Fruit fly (Drosophila melanogaster) whole organism, embryonic: Measurements from ENCODE around the gene CG32074.
A peak's percentile ranks its signal among the peaks of the same experiment; 100 is the strongest.

ENCODE experiments used
- B-H2 ChIP-seq: fragments of 200-800 bp; sonication (Bioruptor generic); optimal IDR thresholded peaks from 2 replicates; lab custom pipeline; 2018; ENCODE audit warnings: missing biosample characterization, mild to moderate bottlenecking, missing genetic modification characterization
- Bgb ChIP-seq: fragments of 200-800 bp; sonication (Bioruptor generic); IDR thresholded peaks from 2 replicates; pipeline ENCODE4 v1.3.6; 2022; ENCODE audit warnings: missing biosample characterization, missing genetic modification characterization; ENCODE audit not compliant: partially characterized antibody
- BtbVII ChIP-seq: fragments of 200-800 bp; sonication (Bioruptor generic); optimal IDR thresholded peaks from 3 replicates; lab custom pipeline; 2017; ENCODE audit warnings: missing biosample characterization, mild to moderate bottlenecking, missing genetic modification characterization
- CG10321 ChIP-seq: fragments of 200-800 bp; sonication (Bioruptor generic); IDR thresholded peaks from 2 replicates; pipeline ENCODE4 v1.3.6; 2022; ENCODE audit warnings: missing biosample characterization, missing genetic modification characterization
- CG11560 ChIP-seq: fragments of 200-800 bp; sonication (Bioruptor generic); IDR thresholded peaks from 3 replicates; pipeline ENCODE4 v1.3.6; 2022; ENCODE audit warnings: missing biosample characterization, missing genetic modification characterization
- CG11696 ChIP-seq: fragments of 200-800 bp; sonication (Bioruptor generic); IDR thresholded peaks from 2 replicates; pipeline ENCODE4 v1.3.6; 2022; ENCODE audit warnings: missing biosample characterization, missing genetic modification characterization
- CG14710 ChIP-seq: fragments of 200-800 bp; sonication (Bioruptor generic); optimal IDR thresholded peaks from 3 replicates; lab custom pipeline; 2019; ENCODE audit warnings: missing biosample characterization, mild to moderate bottlenecking, missing genetic modification characterization, moderate library complexity
- CG15514 ChIP-seq: fragments of 200-800 bp; sonication (Bioruptor generic); optimal IDR thresholded peaks from 3 replicates; lab custom pipeline; 2017; ENCODE audit warnings: missing biosample characterization, missing genetic modification characterization, mild to moderate bottlenecking, moderate library complexity, missing genetic modification reagents
- CG1603 ChIP-seq: fragments of 200-800 bp; sonication (Bioruptor generic); optimal IDR thresholded peaks from 2 replicates; lab custom pipeline; 2019; ENCODE audit warnings: missing biosample characterization, mild to moderate bottlenecking, missing genetic modification characterization, moderate library complexity
- CG16779 ChIP-seq: fragments of 200-800 bp; sonication (Bioruptor generic); IDR thresholded peaks from 2 replicates; pipeline ENCODE4 v1.3.6; 2022; ENCODE audit warnings: missing biosample characterization, missing genetic modification characterization
- CG18619 ChIP-seq: fragments of 200-800 bp; sonication (Bioruptor generic); optimal IDR thresholded peaks from 3 replicates; lab custom pipeline; 2017; ENCODE audit warnings: missing biosample characterization, mild to moderate bottlenecking, missing genetic modification characterization
- CG2678 ChIP-seq: fragments of 200-800 bp; sonication (Bioruptor generic); optimal IDR thresholded peaks from 3 replicates; lab custom pipeline; 2019; ENCODE audit warnings: missing biosample characterization, mild to moderate bottlenecking, missing genetic modification characterization, moderate library complexity
- CG30403 ChIP-seq: fragments of 200-800 bp; sonication (Bioruptor generic); optimal IDR thresholded peaks from 3 replicates; lab custom pipeline; 2016; ENCODE audit warnings: missing biosample characterization, missing genetic modification characterization
- CG33557 ChIP-seq: fragments of 200-800 bp; sonication (Bioruptor generic); optimal IDR thresholded peaks from 2 replicates; lab custom pipeline; 2019; ENCODE audit warnings: missing biosample characterization, mild to moderate bottlenecking, missing genetic modification characterization, moderate library complexity
- CG6175 ChIP-seq: fragments of 200-800 bp; sonication (Bioruptor generic); IDR thresholded peaks from 3 replicates; pipeline ENCODE4 v1.3.6; 2022; ENCODE audit warnings: missing biosample characterization, missing genetic modification characterization
- CG6654 ChIP-seq: fragments of 200-800 bp; sonication (Bioruptor generic); optimal IDR thresholded peaks from 2 replicates; lab custom pipeline; 2017; ENCODE audit warnings: missing biosample characterization, mild to moderate bottlenecking, missing genetic modification characterization
- CG6765 ChIP-seq: fragments of 200-800 bp; sonication (Bioruptor generic); optimal IDR thresholded peaks from 3 replicates; lab custom pipeline; 2017; ENCODE audit warnings: missing biosample characterization, mild to moderate bottlenecking, missing genetic modification characterization
- CG8478 ChIP-seq: fragments of >200 bp; optimal IDR thresholded peaks from 2 replicates; lab custom pipeline; 2018
- CG9797 ChIP-seq: fragments of 200-800 bp; sonication (Bioruptor generic); optimal IDR thresholded peaks from 3 replicates; lab custom pipeline; 2018; ENCODE audit warnings: missing biosample characterization, mild to moderate bottlenecking, missing genetic modification characterization
- CG9817 ChIP-seq: fragments of 200-800 bp; sonication (Bioruptor generic); optimal IDR thresholded peaks from 2 replicates; lab custom pipeline; 2018; ENCODE audit warnings: missing biosample characterization, mild to moderate bottlenecking, missing genetic modification characterization, moderate library complexity
- CoRest ChIP-seq: fragments of 200-800 bp; sonication (Bioruptor generic); optimal IDR thresholded peaks from 3 replicates; lab custom pipeline; 2018; ENCODE audit warnings: missing biosample characterization, mild to moderate bottlenecking, missing genetic modification characterization, moderate library complexity
- Med ChIP-seq: fragments of 200-800 bp; sonication (Bioruptor generic); peaks from one replicate; lab custom pipeline; 2016; ENCODE audit warnings: missing biosample characterization, missing genetic modification characterization, mild to moderate bottlenecking, inconsistent platforms, moderate library complexity
- Nf-YC ChIP-seq: fragments of 200-800 bp; optimal IDR thresholded peaks from 3 replicates; lab custom pipeline; 2019; ENCODE audit warnings: missing biosample characterization, mild to moderate bottlenecking, missing genetic modification characterization, moderate library complexity
- Oli ChIP-seq: fragments of 200-800 bp; sonication (Bioruptor generic); optimal IDR thresholded peaks from 2 replicates; lab custom pipeline; 2018; ENCODE audit warnings: missing biosample characterization, mild to moderate bottlenecking, missing genetic modification characterization, moderate library complexity
- Opbp ChIP-seq: fragments of 200-800 bp; sonication (Bioruptor generic); IDR thresholded peaks from 3 replicates; pipeline ENCODE4 v1.3.6; 2022; ENCODE audit warnings: missing biosample characterization, missing genetic modification characterization; ENCODE audit not compliant: partially characterized antibody
- PHDP ChIP-seq: fragments of 200-800 bp; sonication (Bioruptor generic); optimal IDR thresholded peaks from 3 replicates; lab custom pipeline; 2018; ENCODE audit warnings: missing biosample characterization, mild to moderate bottlenecking, missing genetic modification characterization, moderate library complexity
- Sox100B ChIP-seq: fragments of 200-800 bp; sonication (Bioruptor generic); optimal IDR thresholded peaks from 3 replicates; lab custom pipeline; 2018; ENCODE audit warnings: missing biosample characterization, mild to moderate bottlenecking, missing genetic modification characterization
- YL-1 ChIP-seq: fragments of 200-800 bp; sonication (Bioruptor generic); optimal IDR thresholded peaks from 3 replicates; lab custom pipeline; 2017; ENCODE audit warnings: missing biosample characterization, mild to moderate bottlenecking, missing genetic modification characterization
- amos ChIP-seq: fragments of 200-800 bp; sonication (Bioruptor generic); IDR thresholded peaks from 2 replicates; pipeline ENCODE4 v1.3.6; 2022; ENCODE audit warnings: missing biosample characterization, missing genetic modification characterization; ENCODE audit not compliant: partially characterized antibody
- aop ChIP-seq: fragments of 200-800 bp; sonication (Bioruptor generic); IDR thresholded peaks from 2 replicates; pipeline ENCODE4 v1.3.6; 2022; ENCODE audit warnings: missing biosample characterization, missing genetic modification characterization
- cato ChIP-seq: fragments of 200-800 bp; sonication (Bioruptor generic); optimal IDR thresholded peaks from 2 replicates; lab custom pipeline; 2016; ENCODE audit warnings: missing biosample characterization, missing genetic modification characterization, borderline replicate concordance
- crol ChIP-seq: fragments of 200-800 bp; sonication (Bioruptor generic); IDR thresholded peaks from 2 replicates; pipeline ENCODE4 v1.3.6; 2022; ENCODE audit warnings: missing biosample characterization, missing genetic modification characterization
- dysf ChIP-seq: fragments of 200-800 bp; sonication (Bioruptor generic); IDR thresholded peaks from 3 replicates; pipeline ENCODE4 v1.3.6; 2022; ENCODE audit warnings: missing biosample characterization, missing genetic modification characterization
- esg ChIP-seq: fragments of 200-800 bp; sonication (Bioruptor generic); conservative IDR thresholded peaks from 2 replicates; pipeline ENCODE4 v1.3.6; 2022; ENCODE audit warnings: missing biosample characterization, missing genetic modification characterization
- eve ChIP-seq, 2 experiments: fragments of >200 bp; optimal IDR thresholded peaks; 2 replicates each; lab custom pipeline; 2017; ENCODE audit warnings: missing biosample characterization in 2 of 2, missing genetic modification characterization in 2 of 2
- ewg ChIP-seq: fragments of 200-800 bp; sonication (Bioruptor generic); optimal IDR thresholded peaks from 3 replicates; lab custom pipeline; 2017; ENCODE audit warnings: mild to moderate bottlenecking, missing biosample characterization, missing genetic modification reagents, missing genetic modification characterization
- exex ChIP-seq: fragments of 200-800 bp; sonication (Bioruptor generic); optimal IDR thresholded peaks from 4 replicates; lab custom pipeline; 2018; ENCODE audit warnings: missing biosample characterization, mild to moderate bottlenecking, missing genetic modification characterization, moderate library complexity
- ham ChIP-seq: fragments of 200-800 bp; sonication (Bioruptor generic); IDR thresholded peaks from 2 replicates; pipeline ENCODE4 v1.3.6; 2022; ENCODE audit warnings: missing biosample characterization, missing genetic modification characterization
- knrl ChIP-seq: fragments of 200-800 bp; sonication (Bioruptor generic); IDR thresholded peaks from 3 replicates; pipeline ENCODE4 v1.3.6; 2022; ENCODE audit warnings: missing biosample characterization, missing genetic modification characterization; ENCODE audit not compliant: partially characterized antibody
- lov ChIP-seq, 2 experiments: fragments of 200-800 bp in 1 of 2; fragments of >200 bp in 1 of 2; sonication (Bioruptor generic) in 1 of 2; IDR thresholded peaks in 1 of 2; optimal IDR thresholded peaks in 1 of 2; 2 replicates in 1 of 2; 3 replicates in 1 of 2; pipeline versions ENCODE4 v1.3.6 to Lab custom; 2017 to 2022; ENCODE audit warnings: missing biosample characterization in 1 of 2, missing genetic modification characterization in 1 of 2
- nerfin-1 ChIP-seq: fragments of 200-800 bp; sonication (Bioruptor generic); optimal IDR thresholded peaks from 3 replicates; lab custom pipeline; 2019; ENCODE audit warnings: missing biosample characterization, mild to moderate bottlenecking, missing genetic modification characterization, moderate library complexity
- org-1 ChIP-seq: fragments of 200-800 bp; sonication (Bioruptor generic); optimal IDR thresholded peaks from 2 replicates; lab custom pipeline; 2017; ENCODE audit warnings: missing biosample characterization, missing genetic modification characterization
- sim ChIP-seq: fragments of 200-800 bp; sonication (Bioruptor generic); IDR thresholded peaks from 2 replicates; pipeline ENCODE4 v1.3.6; 2022; ENCODE audit warnings: missing biosample characterization, missing genetic modification characterization
- ssp ChIP-seq: fragments of 200-800 bp; sonication (Bioruptor generic); IDR thresholded peaks from 2 replicates; pipeline ENCODE4 v1.3.6; 2022; ENCODE audit warnings: missing biosample characterization, missing genetic modification characterization
- tgo ChIP-seq: fragments of 200-800 bp; sonication (Bioruptor generic); IDR thresholded peaks from 3 replicates; pipeline ENCODE4 v1.3.6; 2022; ENCODE audit warnings: missing biosample characterization, missing genetic modification characterization
- tup ChIP-seq: fragments of 200-800 bp; sonication (Bioruptor generic); optimal IDR thresholded peaks from 2 replicates; lab custom pipeline; 2016; ENCODE audit warnings: missing biosample characterization, mild to moderate bottlenecking, missing genetic modification characterization, moderate library complexity
- vnd ChIP-seq: fragments of 200-800 bp; sonication (Bioruptor generic); IDR thresholded peaks from 3 replicates; pipeline ENCODE4 v1.3.6; 2022; ENCODE audit warnings: missing biosample characterization, missing genetic modification characterization; ENCODE audit not compliant: partially characterized antibody

The CG32074 gene

DNA sequence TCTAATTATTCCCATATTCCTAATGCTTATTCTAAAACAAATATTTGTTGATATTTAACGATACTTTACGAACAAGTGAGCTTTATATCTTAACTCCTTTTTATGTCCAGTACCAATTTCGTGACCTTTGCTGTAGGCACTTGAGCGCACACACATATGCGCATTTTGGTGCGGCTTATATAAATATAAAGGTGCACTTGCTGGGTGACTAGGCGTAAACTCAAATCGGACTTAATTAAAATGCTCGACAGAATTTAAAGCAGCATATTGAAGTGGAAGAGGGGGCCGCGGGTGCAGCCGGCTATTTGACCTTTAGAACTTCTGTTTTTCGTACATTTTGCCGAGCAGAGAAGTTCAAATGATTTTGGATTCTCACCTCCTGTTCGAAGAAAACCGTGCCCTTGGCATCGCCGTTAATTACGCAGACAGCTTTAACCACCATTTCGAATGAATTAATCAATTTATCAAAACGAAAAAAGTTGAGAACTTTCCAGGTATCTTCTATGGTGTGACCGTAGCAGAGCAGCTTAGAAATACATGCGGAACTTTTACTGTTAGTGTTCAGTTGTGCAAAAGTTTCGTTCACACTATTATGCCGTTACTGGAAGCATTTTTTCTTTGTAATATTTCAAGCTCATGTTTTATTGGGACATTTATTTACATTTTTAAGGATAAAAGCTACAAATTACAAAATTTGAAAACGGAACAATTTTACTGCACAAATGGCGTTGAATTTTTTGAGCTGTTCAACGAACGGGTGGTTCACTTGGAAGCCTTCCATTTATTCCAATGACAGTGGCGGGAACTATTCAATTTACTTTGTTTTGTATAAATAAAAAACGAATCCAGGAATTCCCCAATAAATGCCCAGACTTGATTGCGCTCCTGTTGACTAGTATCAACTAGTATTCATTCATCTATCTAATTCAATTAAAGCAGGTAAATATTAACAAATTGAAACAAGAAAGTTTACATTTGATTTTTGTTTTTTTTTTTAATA lies 18.6 kb downstream of the CG32074 start, which contains the start of gene Sod1 (continued):
- no peak for TF ChIP-seq Oli
- TF ChIP-seq cato (GFP tag; lab: Kevin White, UChicago): no peak
- TF ChIP-seq vnd (GFP tag; lab: Robert Waterston, UW): 0 out of 3 replicates have a peak, but pooled peaks have one; percentile 12
- no peak for TF ChIP-seq nerfin-1
- peak; percentile 73 for TF ChIP-seq YL-1
- no peak for TF ChIP-seq CG9817 (tag; lab: Kevin White, UChicago)
- TF ChIP-seq ssp: peak; percentile 76
- peak; percentile 51 for TF ChIP-seq BtbVII (GFP tag; lab: Kevin White, UChicago)
- TF ChIP-seq tup (GFP tag; lab: Kevin White, UChicago): no peak
- TF ChIP-seq PHDP (tag; lab: Kevin White, UChicago): peak; percentile 25
- TF ChIP-seq tgo (GFP tag; lab: Robert Waterston, UW): no peak
- no peak for TF ChIP-seq CG18619 (GFP tag; lab: Kevin White, UChicago)
- peak; percentile 21 for TF ChIP-seq CG6765 (GFP tag; lab: Kevin White, UChicago)
- peak; percentile 28 for TF ChIP-seq CG14710 (tag; lab: Kevin White, UChicago)
- TF ChIP-seq sim: no peak
- peak; percentile 61 for TF ChIP-seq CG9797
- TF ChIP-seq knrl: peak; percentile 12; the same call in 1 of the 3 replicates
- TF ChIP-seq CG1603 (tag; lab: Kevin White, UChicago): peak; percentile 27
- TF ChIP-seq exex: peak; percentile 30
- peak; percentile 98 for TF ChIP-seq CG15514 (GFP tag; lab: Kevin White, UChicago)
- TF ChIP-seq ewg: no peak
- no peak for TF ChIP-seq CG30403 (GFP tag; lab: Kevin White, UChicago)
- TF ChIP-seq CoRest (tag; lab: Kevin White, UChicago): peak; percentile 26

- no peak for TF ChIP-seq CG11560 (tag; lab: Robert Waterston, UW)
- TF ChIP-seq CG10321 (GFP tag; lab: Robert Waterston, UW): 0 out of 2 replicates have a peak, but pooled peaks have one; percentile 43
- TF ChIP-seq dysf (GFP tag; lab: Robert Waterston, UW): 0 out of 3 replicates have a peak, but pooled peaks have one; percentile 28
- TF ChIP-seq crol (GFP tag; lab: Robert Waterston, UW): peak; percentile 38; the same call in 1 of the 2 replicates
- TF ChIP-seq Sox100B (GFP tag; lab: Kevin White, UChicago): no peak
- TF ChIP-seq CG2678: no peak
- no peak for TF ChIP-seq Nf-YC (tag; lab: Kevin White, UChicago)
- TF ChIP-seq B-H2 (GFP tag; lab: Kevin White, UChicago): no peak
- 0 out of 2 replicates have a peak, but pooled peaks have one; percentile 18 for TF ChIP-seq Bgb (GFP tag; lab: Robert Waterston, UW)
- TF ChIP-seq amos (GFP tag; lab: Robert Waterston, UW): no peak
- TF ChIP-seq Opbp (GFP tag; lab: Robert Waterston, UW): 0 out of 3 replicates have a peak, but pooled peaks have one; percentile 15
- peak; percentile 55 for TF ChIP-seq CG8478 (lab: Kevin White, UChicago)
- 0 out of 2 replicates have a peak, but pooled peaks have one; percentile 52 for TF ChIP-seq CG16779 (GFP tag; lab: Robert Waterston, UW)
- peak; percentile 59 for TF ChIP-seq Med (GFP tag; lab: Kevin White, UChicago)
- TF ChIP-seq ham (GFP tag; lab: Robert Waterston, UW): no peak
- TF ChIP-seq esg: no peak
- TF ChIP-seq CG6654: no peak
- TF ChIP-seq eve (GFP tag; optimal IDR thresholded peaks at IDR 0.05; lab: Kevin White, UChicago): no peak
- TF ChIP-seq aop: 0 out of 2 replicates have a peak, but pooled peaks have one; percentile 25
- no peak for TF ChIP-seq lov (optimal IDR thresholded peaks at IDR 0.05; lab: Kevin White, UChicago)
- TF ChIP-seq lov (GFP tag; IDR thresholded peaks at IDR 0.05; lab: Robert Waterston, UW): 0 out of 3 replicates have a peak, but pooled peaks have one; percentile 27
- no peak for TF ChIP-seq org-1 (GFP tag; lab: Kevin White, UChicago)
- no peak for TF ChIP-seq PHDP (tag; lab: Kevin White, UChicago)
- no peak for TF ChIP-seq CG33557 (GFP tag; lab: Kevin White, UChicago)
- TF ChIP-seq CG11696 (GFP tag; lab: Robert Waterston, UW): 0 out of 2 replicates have a peak, but pooled peaks have one; percentile 16
- 0 out of 3 replicates have a peak, but pooled peaks have one; percentile 28 for TF ChIP-seq CG6175
Measured at dm6 chr3L:11112427-11112826, 19.7 kb downstream of the CG32074 start.
